Worm (Caenorhabditis elegans): ENCODE results near the gene ZC395.11.

ZC395.11 gene

DNA sequence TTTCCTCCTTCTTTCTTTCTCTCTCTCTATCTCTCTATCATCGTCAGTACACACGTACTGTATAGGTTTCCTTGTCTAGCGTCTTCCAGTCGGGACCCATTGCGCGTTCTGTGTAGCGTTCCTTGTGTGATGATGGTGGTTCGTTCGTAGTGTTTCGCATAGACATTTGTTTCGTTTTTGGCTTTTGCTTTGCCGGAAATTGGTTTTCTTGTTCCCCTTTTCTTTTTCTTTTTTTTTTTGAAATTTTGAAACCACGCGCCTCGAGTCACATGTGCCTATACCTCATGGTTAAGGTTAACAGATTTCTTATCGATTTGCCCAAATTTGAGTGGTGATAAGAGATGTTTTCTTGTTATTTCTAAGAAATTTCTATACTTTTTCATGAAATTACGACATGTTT, 32.5 kb upstream of the ZC395.11 start:
- TF ChIP-seq ceh-48 (tag; optimal IDR thresholded peaks at IDR 0.05) (no peak), ceh-9 (tag; optimal IDR thresholded peaks at IDR 0.05) (no peak), ceh-45 (GFP tag; IDR thresholded peaks at IDR 0.05) (no peak), ama-1 (optimal IDR thresholded peaks at IDR 0.05) (no peak)

ce11 chrIII:5310940-5311339, 24.8 kb upstream of the ZC395.11 start, which contains the start of gene pqe-1:
Gene pqe-1, plus strand, starts transcription at chrIII:5311240.
- TF ChIP-seq ceh-6 (GFP tag; optimal IDR thresholded peaks at IDR 0.05): no peak
- TF ChIP-seq fax-1 (tag; optimal IDR thresholded peaks at IDR 0.05): no peak
- TF ChIP-seq ceh-19 (GFP tag; optimal IDR thresholded peaks at IDR 0.05): no peak

DNA sequence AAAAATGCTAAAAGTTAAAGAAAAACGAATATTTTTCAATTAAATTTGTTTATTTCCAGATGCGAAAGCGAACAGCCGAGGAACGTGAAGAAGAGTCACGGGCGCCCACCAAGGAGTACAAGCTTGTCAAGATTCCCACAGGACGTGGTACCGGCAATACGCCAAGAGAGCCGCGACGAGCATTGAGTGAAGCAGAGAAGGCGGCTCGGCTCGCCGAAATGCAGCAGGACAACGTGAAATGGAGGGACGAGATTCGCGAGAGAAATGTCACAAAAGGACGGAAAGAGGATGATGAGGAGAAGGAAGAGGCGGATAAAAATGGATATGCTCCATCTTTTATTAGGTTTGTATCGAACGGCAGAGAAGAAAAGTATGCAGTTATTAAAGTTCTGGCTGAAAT, 24.3 kb upstream of the ZC395.11 start:
- TF ChIP-seq ceh-31 (tag; optimal IDR thresholded peaks at IDR 0.05) (no peak), ceh-48 (tag; optimal IDR thresholded peaks at IDR 0.05) (no peak), ceh-6 (GFP tag; optimal IDR thresholded peaks at IDR 0.05) (no peak), ceh-22 (tag; optimal IDR thresholded peaks at IDR 0.05) (no peak), ceh-2 (tag; optimal IDR thresholded peaks at IDR 0.05) (no peak), T23F11.4 (GFP tag; optimal IDR thresholded peaks at IDR 0.05) (no peak), ref-2 (tag; optimal IDR thresholded peaks at IDR 0.05) (no peak), F13H6.1 (tag; optimal IDR thresholded peaks at IDR 0.05) (no peak)

- TF ChIP-seq elt-2 (tag; optimal IDR thresholded peaks at IDR 0.05) (peak; percentile 64), hlh-13 (GFP tag; optimal IDR thresholded peaks at IDR 0.05) (peak; percentile 32), gmeb-2 (tag; optimal IDR thresholded peaks at IDR 0.05) (peak; percentile 9), odd-2 (tag; optimal IDR thresholded peaks at IDR 0.05) (no peak), ceh-30 (tag; optimal IDR thresholded peaks at IDR 0.05) (no peak), ceh-22 (tag; optimal IDR thresholded peaks at IDR 0.05) (no peak), dmd-4 (tag; optimal IDR thresholded peaks at IDR 0.05; ENCODE audit: borderline replicate concordance) (no peak), tbx-2 (tag; optimal IDR thresholded peaks at IDR 0.05) (peak; percentile 91), nhr-232 (tag; optimal IDR thresholded peaks at IDR 0.05) (no peak), hlh-15 (tag; optimal IDR thresholded peaks at IDR 0.05) (no peak), ceh-45 (GFP tag; IDR thresholded peaks at IDR 0.05) (no peak), hlh-8 (tag; optimal IDR thresholded peaks at IDR 0.05) (peak; percentile 87), rnt-1 (tag; optimal IDR thresholded peaks at IDR 0.05) (peak; percentile 87), unc-3 (GFP tag; conservative IDR thresholded peaks at IDR 0.05) (peak; percentile 32; the same call in 1 of the 2 replicates), unc-3 (tag; optimal IDR thresholded peaks at IDR 0.05) (no peak), ahr-1 (tag; optimal IDR thresholded peaks at IDR 0.05) (peak; percentile 3), pha-2 (tag; optimal IDR thresholded peaks at IDR 0.05) (no peak), ztf-16 (tag; optimal IDR thresholded peaks at IDR 0.05) (peak; percentile 30), ref-2 (tag; optimal IDR thresholded peaks at IDR 0.05) (peak; percentile 78), ets-4 (tag; optimal IDR thresholded peaks at IDR 0.05) (peak; percentile 100), unc-86 (tag; optimal IDR thresholded peaks at IDR 0.05) (peak; percentile 17), ceh-31 (tag; optimal IDR thresholded peaks at IDR 0.05) (peak; percentile 97), sox-4 (tag; optimal IDR thresholded peaks at IDR 0.05) (no peak), eyg-1 (tag; optimal IDR thresholded peaks at IDR 0.05) (no peak), hlh-30 (tag; optimal IDR thresholded peaks at IDR 0.05; ENCODE audit: insufficient read depth) (peak; percentile 12), ceh-9 (tag; optimal IDR thresholded peaks at IDR 0.05) (no peak), ceh-19 (GFP tag; optimal IDR thresholded peaks at IDR 0.05) (no peak), lim-6 (tag; optimal IDR thresholded peaks at IDR 0.05) (peak; percentile 82), ceh-48 (tag; optimal IDR thresholded peaks at IDR 0.05) (peak; percentile 98), hlh-6 (tag; optimal IDR thresholded peaks at IDR 0.05) (peak; percentile 44), ceh-24 (tag; optimal IDR thresholded peaks at IDR 0.05) (no peak), K09A11.1 (tag; optimal IDR thresholded peaks at IDR 0.05; ENCODE audit: insufficient read depth) (no peak), pha-4 (tag; optimal IDR thresholded peaks at IDR 0.05) (no peak), che-1 (tag; optimal IDR thresholded peaks at IDR 0.05) (no peak), sox-2 (GFP tag; IDR thresholded peaks at IDR 0.05) (no peak), pag-3 (tag; optimal IDR thresholded peaks at IDR 0.05; ENCODE audit: borderline replicate concordance) (no peak), ceh-34 (tag; optimal IDR thresholded peaks at IDR 0.05) (peak; percentile 33), nhr-11 (tag; optimal IDR thresholded peaks at IDR 0.05) (no peak), ama-1 (optimal IDR thresholded peaks at IDR 0.05) (no peak), zip-5 (tag; optimal IDR thresholded peaks at IDR 0.05) (peak; percentile 83), syd-9 (tag; optimal IDR thresholded peaks at IDR 0.05) (no peak), unc-55 (GFP tag; optimal IDR thresholded peaks at IDR 0.05) (no peak)
Measured at ce11 chrIII:5308278-5308677, 22.2 kb upstream of the ZC395.11 start, which contains the start of gene mog-3. Gene mog-3, plus strand, starts transcription at chrIII:5308596.

All from whole organism, late embryonic.